Worm (Caenorhabditis elegans) whole organism, L3 larva: ENCODE measurements around the gene C33G8.13.

Source experiments
- egl-27 ChIP-seq: sonication (generic microtip); optimal IDR thresholded peaks from 4 replicates; lab custom pipeline; 2017; ENCODE audit warnings: missing biosample characterization, missing genetic modification reagents, missing genetic modification characterization
- fkh-10 ChIP-seq: sonication (generic microtip); optimal IDR thresholded peaks from 2 replicates; lab custom pipeline; 2017; ENCODE audit warnings: missing biosample characterization, missing genetic modification reagents, missing genetic modification characterization
- jun-1 ChIP-seq: fragments of 150-350 bp; optimal IDR thresholded peaks from 2 replicates; lab custom pipeline; 2014; ENCODE audit warnings: missing biosample characterization, missing genetic modification reagents, missing genetic modification characterization
- lin-15B ChIP-seq: fragments of 150-350 bp; optimal IDR thresholded peaks from 2 replicates; lab custom pipeline; 2014; ENCODE audit warnings: missing biosample characterization, missing genetic modification characterization
- nhr-11 ChIP-seq: fragments of 150-350 bp; optimal IDR thresholded peaks from 2 replicates; lab custom pipeline; 2014; ENCODE audit warnings: missing biosample characterization, missing genetic modification characterization
- nhr-237 ChIP-seq: fragments of 150-350 bp; optimal IDR thresholded peaks from 2 replicates; lab custom pipeline; 2014; ENCODE audit warnings: missing biosample characterization, missing genetic modification characterization
- nhr-28 ChIP-seq: fragments of 150-350 bp; optimal IDR thresholded peaks from 2 replicates; lab custom pipeline; 2014; ENCODE audit warnings: missing biosample characterization, missing genetic modification characterization
- nhr-77 ChIP-seq: fragments of 150-350 bp; optimal IDR thresholded peaks from 2 replicates; lab custom pipeline; 2014; ENCODE audit warnings: missing biosample characterization, missing genetic modification characterization
- unc-62 ChIP-seq: fragments of 150-350 bp; sonication (generic microtip); optimal IDR thresholded peaks from 4 replicates; lab custom pipeline; 2014; ENCODE audit warnings: missing biosample characterization, missing genetic modification reagents, missing genetic modification characterization
- zag-1 ChIP-seq: fragments of 150-350 bp; optimal IDR thresholded peaks from 2 replicates; lab custom pipeline; 2014; ENCODE audit warnings: missing biosample characterization, missing genetic modification characterization

DNA sequence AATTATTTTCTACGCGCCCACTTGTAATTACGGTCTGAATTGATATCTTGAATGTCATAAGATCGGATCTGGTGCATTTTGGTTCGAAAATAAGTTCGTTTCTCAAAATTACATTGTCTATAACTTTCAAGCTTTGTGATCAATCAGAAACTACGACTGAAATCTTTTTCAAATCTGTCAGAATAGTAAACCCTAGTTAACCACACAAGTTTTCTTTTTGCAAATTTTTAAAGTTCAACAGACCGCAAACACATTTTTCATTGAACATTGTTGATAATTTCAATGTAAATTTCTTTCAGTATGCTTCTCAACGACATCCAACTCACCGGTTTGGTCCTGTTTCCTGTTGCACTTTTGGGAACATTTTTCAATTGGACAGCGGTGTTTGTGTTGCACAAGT, 44.2 kb downstream of the C33G8.13 start, which contains the start of gene srx-59:
- TF ChIP-seq nhr-28 (tag; lab: Kevin White, UChicago), result no peak
- no peak for TF ChIP-seq unc-62 (GFP tag; lab: Kevin White, UChicago)
- no peak for TF ChIP-seq nhr-237
- no peak for TF ChIP-seq lin-15B
- TF ChIP-seq nhr-11, result no peak
- TF ChIP-seq nhr-77 (tag; lab: Kevin White, UChicago), result no peak
- TF ChIP-seq fkh-10, result no peak
- TF ChIP-seq jun-1 (tag; lab: Kevin White, UChicago), result no peak
- no peak for TF ChIP-seq zag-1 (tag; lab: Kevin White, UChicago)
- no peak for TF ChIP-seq egl-27 (tag; lab: Kevin White, UChicago)
